Worm (Caenorhabditis elegans) whole organism, L4/young adult: ENCODE data around the gene C03B1.9.

Source experiments
- W03F9.2 ChIP-seq: fragments of 150-350 bp; optimal IDR thresholded peaks from 2 replicates; lab custom pipeline; 2014; ENCODE audit warnings: missing biosample characterization, missing genetic modification characterization
- dao-5 ChIP-seq: sonication (generic microtip); optimal IDR thresholded peaks from 2 replicates; lab custom pipeline; 2016; ENCODE audit warnings: missing genotype, missing genetic modification characterization, moderate library complexity, missing compliant biosample characterization
- him-1 ChIP-seq: sonication (generic microtip); optimal IDR thresholded peaks from 2 replicates; lab custom pipeline; 2016; ENCODE audit warnings: missing genotype, missing genetic modification reagents, missing genetic modification characterization, missing compliant biosample characterization

Gene C03B1.9

DNA sequence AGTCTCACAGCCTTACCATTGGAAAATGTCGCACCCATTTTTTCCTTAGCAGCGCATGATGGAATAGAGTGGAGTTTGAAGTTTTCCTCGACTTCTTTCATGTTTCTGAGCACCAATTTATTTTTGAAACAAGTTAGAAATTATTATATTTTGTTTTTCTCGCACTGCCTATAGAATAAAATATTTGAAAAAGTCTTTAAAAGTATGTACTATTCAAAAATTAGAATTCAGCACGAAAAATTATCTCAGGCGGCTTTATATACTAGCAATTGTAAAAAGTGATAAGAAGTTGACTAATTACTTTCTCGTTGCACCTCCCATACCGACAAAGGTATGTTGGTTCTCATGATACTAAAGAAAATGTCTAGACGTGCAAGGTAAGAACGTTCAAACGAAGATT is at the start of gene C03B1.9:
Gene C03B1.9, minus strand, starts transcription at position 101 of the 400 bp plus-strand sequence.
- TF ChIP-seq him-1: no peak
- TF ChIP-seq dao-5: no peak
- no peak for TF ChIP-seq W03F9.2 (tag; lab: Kevin White, UChicago)

- TF ChIP-seq W03F9.2 (tag; lab: Kevin White, UChicago) (no peak), dao-5 (no peak), him-1 (no peak)
Measured at ce11 chrX:6391491-6391890, 44.6 kb upstream of the C03B1.9 start, which contains the start of gene igcm-2. TSS of gene igcm-2 (minus strand) at chrX:6391591.

- TF ChIP-seq dao-5 (no peak), W03F9.2 (tag; lab: Kevin White, UChicago) (no peak), him-1 (no peak)
Measured at ce11 chrX:6388639-6389038, 41.7 kb upstream of the C03B1.9 start.

- TF ChIP-seq dao-5 (no peak), him-1 (no peak), W03F9.2 (tag; lab: Kevin White, UChicago) (no peak)
Measured at ce11 chrX:6385185-6385584, 38.3 kb upstream of the C03B1.9 start, which contains the start of gene igdb-3. TSS of gene igdb-3 (plus strand) at chrX:6385485.

- TF ChIP-seq him-1 (no peak), W03F9.2 (tag; lab: Kevin White, UChicago) (no peak), dao-5 (no peak)
Measured at ce11 chrX:6384537-6384936, 37.6 kb upstream of the C03B1.9 start.

ce11 chrX:6382930-6383329 is 36.0 kb upstream of the C03B1.9 start:
- TF ChIP-seq him-1: no peak
- TF ChIP-seq W03F9.2 (tag; lab: Kevin White, UChicago): no peak
- no peak for TF ChIP-seq dao-5

DNA sequence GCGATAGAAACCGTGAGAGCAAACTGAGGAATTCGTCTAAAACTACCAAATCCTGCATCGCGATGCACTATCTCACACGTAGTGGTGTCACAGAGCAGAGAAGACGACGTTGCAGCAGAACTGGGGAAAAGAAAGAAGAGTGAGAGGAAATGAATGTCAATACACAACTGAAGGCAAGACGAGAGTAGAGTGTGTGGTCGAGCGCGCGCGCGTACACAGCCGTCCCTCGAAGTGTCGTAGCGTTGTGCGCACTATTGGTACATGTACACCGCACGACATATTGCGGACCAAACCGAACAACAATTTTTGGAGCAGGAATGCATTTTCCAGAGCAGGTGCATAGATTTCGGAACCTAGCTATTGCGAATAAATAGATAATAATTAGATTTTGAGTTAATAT is 31.4 kb upstream of the C03B1.9 start:
- TF ChIP-seq dao-5: no peak
- TF ChIP-seq W03F9.2 (tag; lab: Kevin White, UChicago): no peak
- TF ChIP-seq him-1: peak; percentile 47

DNA sequence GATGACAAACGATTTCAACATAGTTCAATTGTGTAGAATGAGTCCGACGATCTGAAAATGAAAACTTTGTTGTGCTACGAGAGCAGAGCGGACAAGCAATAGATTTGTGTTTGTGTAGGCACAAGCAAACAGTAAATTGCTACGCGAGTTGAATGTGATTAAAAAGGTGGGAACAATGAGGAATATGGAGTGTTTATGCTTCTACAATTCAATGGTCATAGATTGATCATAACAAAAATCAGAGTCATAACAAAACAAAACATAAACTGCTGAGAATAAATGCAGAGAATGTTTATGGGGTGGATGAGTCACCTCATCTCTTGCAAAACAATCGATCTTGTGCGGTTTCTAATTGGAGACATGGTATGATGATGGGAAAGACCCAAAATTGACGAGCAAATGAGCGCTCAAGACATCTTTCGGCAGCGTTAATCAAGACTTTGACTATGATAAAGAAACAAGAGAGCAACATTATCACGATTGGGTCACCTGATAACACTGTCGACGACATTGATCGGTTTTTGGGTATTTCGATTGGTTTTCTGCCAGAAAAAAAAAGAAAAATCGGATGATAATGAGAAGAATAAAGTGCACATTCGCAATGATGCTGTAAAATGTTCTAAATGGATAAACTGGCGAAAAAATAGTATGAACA is 30.8 kb upstream of the C03B1.9 start, which contains the start of gene lmp-1:
Gene lmp-1, minus strand, starts transcription at position 51 of the 655 bp plus-strand sequence.
- TF ChIP-seq him-1 (no peak), W03F9.2 (tag; lab: Kevin White, UChicago) (no peak), dao-5 (no peak)

- TF ChIP-seq him-1: no peak
- no peak for TF ChIP-seq W03F9.2 (tag; lab: Kevin White, UChicago)
- TF ChIP-seq dao-5: no peak
Measured at ce11 chrX:6374451-6374850, 27.5 kb upstream of the C03B1.9 start, which contains the start of gene C03B1.1. TSS of gene C03B1.1 (plus strand) at chrX:6374751.

ce11 chrX:6373348-6373747 is 26.4 kb upstream of the C03B1.9 start, which contains the start of gene C03B1.17:
TSS of gene C03B1.17 (plus strand) at chrX:6373648.
- TF ChIP-seq W03F9.2 (tag; lab: Kevin White, UChicago) (no peak), him-1 (no peak), dao-5 (no peak)

DNA sequence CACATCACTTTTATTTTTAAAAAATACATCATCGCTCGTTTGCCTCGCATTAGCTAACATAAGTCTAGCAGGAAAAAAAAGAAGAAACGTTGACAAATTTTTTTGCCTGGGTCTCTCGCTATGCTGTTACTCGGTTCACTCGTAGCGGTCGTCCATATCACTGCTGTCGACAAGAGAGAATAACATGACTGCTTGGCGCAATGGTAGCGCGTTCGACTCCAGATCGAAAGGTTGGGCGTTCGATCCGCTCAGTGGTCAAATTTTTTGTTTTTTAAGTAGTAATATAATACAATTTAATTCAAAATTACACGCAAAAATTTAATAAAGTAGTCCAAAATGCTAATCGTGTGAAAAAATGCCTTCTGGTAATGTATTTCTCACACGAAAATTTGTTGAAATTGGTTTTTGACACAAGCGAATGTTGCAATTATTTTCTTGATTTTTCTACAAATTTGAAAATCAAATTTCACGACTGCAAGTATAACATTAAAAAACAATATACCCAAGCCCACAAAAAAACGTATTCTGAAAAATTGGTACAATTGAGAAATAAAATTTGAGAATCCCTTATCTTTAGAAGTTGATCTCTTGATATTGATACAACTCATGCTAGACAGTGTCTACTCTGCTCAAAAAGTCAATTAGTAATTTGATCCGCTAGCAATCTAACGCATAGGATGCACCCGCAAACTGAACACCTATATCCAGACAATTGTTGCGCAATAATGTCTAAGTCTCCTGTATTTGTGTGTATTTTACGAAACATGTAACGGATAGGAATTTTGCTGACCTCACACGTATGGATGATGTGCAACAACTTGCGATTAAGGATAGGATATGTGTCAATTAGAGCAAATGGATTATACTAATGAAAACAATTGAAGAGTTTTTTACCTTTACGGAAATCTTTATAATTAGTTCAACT is 24.5 kb upstream of the C03B1.9 start:
- peak; percentile 64 for TF ChIP-seq dao-5
- no peak for TF ChIP-seq him-1
- peak; percentile 3 for TF ChIP-seq W03F9.2 (tag; lab: Kevin White, UChicago)

DNA sequence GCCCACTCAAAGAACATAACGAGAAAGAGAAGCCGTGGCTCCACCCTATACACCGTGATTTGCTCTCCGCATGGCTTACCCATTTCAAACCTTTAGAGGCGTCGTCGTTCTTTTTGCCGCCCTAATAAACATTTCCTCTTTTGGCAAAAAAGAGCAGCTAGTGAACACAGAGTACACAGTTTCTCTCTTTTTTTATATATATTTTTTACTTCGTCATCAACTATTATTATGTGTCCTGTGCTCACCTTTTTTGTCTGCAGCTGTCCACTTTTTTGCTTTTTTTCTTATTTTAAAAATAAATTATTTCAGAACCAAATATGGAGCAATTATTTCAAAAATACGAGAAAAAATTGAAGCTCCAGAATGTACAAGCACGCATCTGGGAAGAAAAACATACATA is 22.8 kb upstream of the C03B1.9 start, which contains the start of gene C03B1.2:
Gene C03B1.2, plus strand, starts transcription at position 301 of the 400 bp plus-strand sequence.
- TF ChIP-seq him-1 (no peak), dao-5 (no peak), W03F9.2 (tag; lab: Kevin White, UChicago) (no peak)

DNA sequence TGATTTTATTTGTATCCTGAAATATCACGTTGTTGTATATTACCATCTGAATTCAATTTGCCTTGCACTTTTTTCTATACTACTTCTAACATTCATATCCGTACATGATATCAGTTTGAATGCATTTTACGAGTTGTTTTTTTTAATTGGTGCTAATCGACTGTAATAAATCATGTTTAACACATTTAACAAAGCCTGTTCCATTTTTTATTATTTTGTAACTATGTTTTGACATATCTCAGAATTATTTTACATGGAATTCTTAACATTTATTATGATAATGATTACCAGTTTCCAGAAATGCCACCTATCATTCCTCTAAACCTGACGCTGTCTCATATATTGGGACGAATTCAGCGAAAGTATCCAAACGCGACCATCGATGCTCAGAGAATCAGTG is 18.8 kb upstream of the C03B1.9 start, which contains the start of gene C03B1.3:
Gene C03B1.3, plus strand, starts transcription at position 301 of the 400 bp plus-strand sequence.
- TF ChIP-seq dao-5 (no peak), W03F9.2 (tag; lab: Kevin White, UChicago) (no peak), him-1 (no peak)

DNA sequence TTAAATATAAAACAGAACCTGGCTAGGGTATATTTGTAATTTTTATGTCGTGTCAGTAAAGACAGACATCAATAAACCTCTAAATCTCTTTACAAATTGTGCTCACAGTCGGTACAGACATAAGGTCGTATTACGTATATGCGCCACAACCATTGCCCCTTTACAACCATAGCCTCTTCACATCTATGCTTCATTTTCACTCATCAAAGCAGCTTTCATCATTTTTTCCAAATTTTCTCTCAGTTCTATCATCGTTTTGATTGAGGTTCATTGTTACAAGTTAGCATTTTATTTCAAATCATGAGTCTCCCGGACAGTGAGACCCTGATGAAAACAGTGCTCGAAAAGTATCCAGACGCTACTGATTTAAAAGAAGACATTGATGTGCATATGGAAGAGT is 17.3 kb upstream of the C03B1.9 start, which contains the start of gene C03B1.4:
Gene C03B1.4, plus strand, starts transcription at position 301 of the 400 bp plus-strand sequence.
- TF ChIP-seq him-1 (no peak), W03F9.2 (tag; lab: Kevin White, UChicago) (no peak), dao-5 (no peak)
